Fruit fly (Drosophila melanogaster): ENCODE measurements around the gene hzg.
A peak's percentile ranks its signal among the peaks of the same experiment; 100 is the strongest.

hzg gene

dm6 chr3L:16033090-16033828 lies 28.7 kb upstream of the hzg start, which contains the start of the genes CG42717 and CG42716:
Gene CG42717 (minus strand): TSS chr3L:16033190.
Gene CG42716 (plus strand): TSS chr3L:16033778.
- TF ChIP-seq Eip75B (GFP tag; optimal IDR thresholded peaks at IDR 0.05), result no peak
- no peak for TF ChIP-seq CG6808 (GFP tag; optimal IDR thresholded peaks at IDR 0.05)
- no peak for TF ChIP-seq Smox (GFP tag; optimal IDR thresholded peaks at IDR 0.05)
- TF ChIP-seq CG11294 (GFP tag; IDR thresholded peaks at IDR 0.05), result no peak
- TF ChIP-seq Ets96B (tag; optimal IDR thresholded peaks at IDR 0.05), result no peak
- TF ChIP-seq OdsH (GFP tag; optimal IDR thresholded peaks at IDR 0.05), result no peak
- TF ChIP-seq svp (GFP tag), result no peak
- no peak for TF ChIP-seq vri (GFP tag; optimal IDR thresholded peaks at IDR 0.05)
- no peak for TF ChIP-seq Lpt (GFP tag; optimal IDR thresholded peaks at IDR 0.05)
- TF ChIP-seq Met (GFP tag; optimal IDR thresholded peaks at IDR 0.05), result no peak

- TF ChIP-seq svp (GFP tag), result no peak
- peak; percentile 3 for TF ChIP-seq fkh (GFP tag; optimal IDR thresholded peaks at IDR 0.05)
- peak; percentile 29; the same call in 1 of the 2 replicates for TF ChIP-seq CG15336 (GFP tag; IDR thresholded peaks at IDR 0.05)
Measured at dm6 chr3L:16028924-16029323, 24.4 kb upstream of the hzg start.

dm6 chr3L:16027163-16027633 lies 22.7 kb upstream of the hzg start:
- TF ChIP-seq fd85E (GFP tag; optimal IDR thresholded peaks at IDR 0.05), result no peak
- peak; percentile 88 for TF ChIP-seq CG6163 (GFP tag; IDR thresholded peaks at IDR 0.05)
- peak; percentile 96 for TF ChIP-seq fkh (GFP tag; optimal IDR thresholded peaks at IDR 0.05)
- peak; percentile 66 for TF ChIP-seq CG6276 (GFP tag; optimal IDR thresholded peaks at IDR 0.05)
- TF ChIP-seq Sox15 (GFP tag; optimal IDR thresholded peaks at IDR 0.05), result peak; percentile 41
- peak; percentile 51 for TF ChIP-seq CG11902 (GFP tag; optimal IDR thresholded peaks at IDR 0.05)
- peak; percentile 80 to 85 for TF ChIP-seq ss (GFP tag; optimal IDR thresholded peaks at IDR 0.05)
- TF ChIP-seq vri (GFP tag; optimal IDR thresholded peaks at IDR 0.05), result no peak
- TF ChIP-seq CG8319 (GFP tag; optimal IDR thresholded peaks at IDR 0.05), result peak; percentile 51
- peak; percentile 68 for TF ChIP-seq spab (GFP tag; optimal IDR thresholded peaks at IDR 0.05)
- TF ChIP-seq acj6 (GFP tag; optimal IDR thresholded peaks at IDR 0.05), result peak; percentile 58
- TF ChIP-seq Smox (GFP tag; optimal IDR thresholded peaks at IDR 0.05), result peak; percentile 41
- peak; percentile 67 for TF ChIP-seq CG11762 (GFP tag; optimal IDR thresholded peaks at IDR 0.05; ENCODE audit: insufficient read depth)
- peak; percentile 77 for TF ChIP-seq Eip75B (GFP tag; optimal IDR thresholded peaks at IDR 0.05)
- TF ChIP-seq net (GFP tag; optimal IDR thresholded peaks at IDR 0.05), result peak; percentile 73
- peak; percentile 64 for TF ChIP-seq CG10669 (GFP tag; optimal IDR thresholded peaks at IDR 0.05)
- TF ChIP-seq salr (GFP tag; optimal IDR thresholded peaks at IDR 0.05), result peak; percentile 37 to 53
- TF ChIP-seq svp (GFP tag), result peak; percentile 82
- TF ChIP-seq eg (GFP tag; IDR thresholded peaks at IDR 0.05), result peak; percentile 91
- TF ChIP-seq CG6792 (GFP tag; optimal IDR thresholded peaks at IDR 0.05), result peak; percentile 65
- peak; percentile 56 for TF ChIP-seq esn (GFP tag; optimal IDR thresholded peaks at IDR 0.05)
- peak; percentile 55 for TF ChIP-seq Hr39 (GFP tag; optimal IDR thresholded peaks at IDR 0.05)
- TF ChIP-seq CG31627 (GFP tag; optimal IDR thresholded peaks at IDR 0.05), result peak; percentile 58
- peak; percentile 64 for TF ChIP-seq CG32006 (GFP tag; optimal IDR thresholded peaks at IDR 0.05)
- no peak for TF ChIP-seq CG6854 (GFP tag; optimal IDR thresholded peaks at IDR 0.05)
- peak; percentile 42 for TF ChIP-seq CG1621 (tag; optimal IDR thresholded peaks at IDR 0.05)
- peak; percentile 65 for TF ChIP-seq Hr4 (GFP tag; optimal IDR thresholded peaks at IDR 0.05)
- TF ChIP-seq Eip78C (GFP tag), result peak; percentile 89
- TF ChIP-seq CG7368 (GFP tag; optimal IDR thresholded peaks at IDR 0.05), result peak; percentile 53
- TF ChIP-seq CG4318 (GFP tag; optimal IDR thresholded peaks at IDR 0.05), result peak; percentile 26
- TF ChIP-seq Sox102F (GFP tag; optimal IDR thresholded peaks at IDR 0.05), result peak; percentile 2
- peak; percentile 82 for TF ChIP-seq CG15336 (GFP tag; IDR thresholded peaks at IDR 0.05)
- peak; percentile 80 for TF ChIP-seq CG8119 (GFP tag; IDR thresholded peaks at IDR 0.05)
- TF ChIP-seq CG11294 (GFP tag; IDR thresholded peaks at IDR 0.05), result peak; percentile 80
- TF ChIP-seq Lpt (GFP tag; optimal IDR thresholded peaks at IDR 0.05), result peak; percentile 66
- peak; percentile 52 for TF ChIP-seq lz (GFP tag; optimal IDR thresholded peaks at IDR 0.05)
- no peak for TF ChIP-seq Blimp-1 (GFP tag; optimal IDR thresholded peaks at IDR 0.05)
- TF ChIP-seq CG10631 (GFP tag; optimal IDR thresholded peaks at IDR 0.05), result peak; percentile 62
- no peak for TF ChIP-seq Hr38 (GFP tag; optimal IDR thresholded peaks at IDR 0.05)
- peak; percentile 36 for TF ChIP-seq fd59A (GFP tag; optimal IDR thresholded peaks at IDR 0.05)
- peak; percentile 33 for TF ChIP-seq CG8632 (GFP tag; optimal IDR thresholded peaks at IDR 0.05)

All from whole organism, prepupa.